Worm (Caenorhabditis elegans) whole organism, L3 larva: ENCODE data around the gene pst-2.

ENCODE experiments used
- R02D3.7 ChIP-seq: fragments of 150-350 bp; optimal IDR thresholded peaks from 2 replicates; lab custom pipeline; 2014; ENCODE audit warnings: missing biosample characterization, missing genetic modification characterization
- ZK546.5 ChIP-seq: sonication (generic microtip); optimal IDR thresholded peaks from 2 replicates; lab custom pipeline; 2017; ENCODE audit warnings: missing biosample characterization, missing genetic modification characterization
- aly-2 ChIP-seq: fragments of 150-350 bp; optimal IDR thresholded peaks from 2 replicates; lab custom pipeline; 2014; ENCODE audit warnings: missing biosample characterization, missing genetic modification characterization
- ama-1 ChIP-seq: fragments of 150-350 bp; optimal IDR thresholded peaks from 2 replicates; lab custom pipeline; 2018
- ceh-16 ChIP-seq: sonication (generic microtip); optimal IDR thresholded peaks from 2 replicates; lab custom pipeline; 2017; ENCODE audit warnings: missing biosample characterization, missing genetic modification characterization
- ceh-28 ChIP-seq: fragments of 150-350 bp; optimal IDR thresholded peaks from 2 replicates; lab custom pipeline; 2014; ENCODE audit warnings: missing biosample characterization, missing genetic modification reagents, missing genetic modification characterization
- ceh-82 ChIP-seq: fragments of 150-350 bp; optimal IDR thresholded peaks from 2 replicates; lab custom pipeline; 2014; ENCODE audit warnings: missing biosample characterization, missing genetic modification characterization
- egl-27 ChIP-seq: sonication (generic microtip); optimal IDR thresholded peaks from 4 replicates; lab custom pipeline; 2017; ENCODE audit warnings: missing biosample characterization, missing genetic modification reagents, missing genetic modification characterization
- egl-5 ChIP-seq: fragments of 150-350 bp; optimal IDR thresholded peaks from 2 replicates; lab custom pipeline; 2017; ENCODE audit warnings: missing biosample characterization, missing genetic modification reagents, missing genetic modification characterization, inconsistent platforms
- elt-1 ChIP-seq: fragments of 150-350 bp; optimal IDR thresholded peaks from 2 replicates; lab custom pipeline; 2014; ENCODE audit warnings: missing biosample characterization, missing genetic modification characterization
- elt-2 ChIP-seq: sonication (generic microtip); optimal IDR thresholded peaks from 2 replicates; lab custom pipeline; 2016; ENCODE audit warnings: missing genetic modification reagents, mild to moderate bottlenecking, missing genetic modification characterization, missing compliant biosample characterization
- elt-3 ChIP-seq, 3 experiments: fragments of 150-350 bp in 1 of 3; sonication (generic microtip) in 2 of 3; optimal IDR thresholded peaks; 2 replicates in 2 of 3; 4 replicates in 1 of 3; lab custom pipeline; 2014 to 2017; ENCODE audit warnings: missing biosample characterization in 3 of 3, missing genetic modification characterization in 3 of 3
- fkh-10 ChIP-seq: sonication (generic microtip); optimal IDR thresholded peaks from 2 replicates; lab custom pipeline; 2017; ENCODE audit warnings: missing biosample characterization, missing genetic modification reagents, missing genetic modification characterization
- fkh-2 ChIP-seq: fragments of 150-350 bp; optimal IDR thresholded peaks from 2 replicates; lab custom pipeline; 2014; ENCODE audit warnings: missing biosample characterization, missing genetic modification reagents, missing genetic modification characterization
- fos-1 ChIP-seq: fragments of 150-350 bp; optimal IDR thresholded peaks from 2 replicates; lab custom pipeline; 2014; ENCODE audit warnings: missing biosample characterization, missing genetic modification characterization
- hmg-11 ChIP-seq: sonication (generic microtip); optimal IDR thresholded peaks from 2 replicates; lab custom pipeline; 2016; ENCODE audit warnings: missing genetic modification characterization, missing compliant biosample characterization
- jun-1 ChIP-seq: fragments of 150-350 bp; optimal IDR thresholded peaks from 2 replicates; lab custom pipeline; 2014; ENCODE audit warnings: missing biosample characterization, missing genetic modification reagents, missing genetic modification characterization
- lin-15B ChIP-seq: fragments of 150-350 bp; optimal IDR thresholded peaks from 2 replicates; lab custom pipeline; 2014; ENCODE audit warnings: missing biosample characterization, missing genetic modification characterization
- lin-39 ChIP-seq: fragments of 150-350 bp; optimal IDR thresholded peaks from 2 replicates; lab custom pipeline; 2018; ENCODE audit warnings: missing biosample characterization, missing genetic modification reagents, missing genetic modification characterization
- lsy-12 ChIP-seq: sonication (generic microtip); optimal IDR thresholded peaks from 2 replicates; lab custom pipeline; 2016; ENCODE audit warnings: mild to moderate bottlenecking, missing genetic modification characterization, missing compliant biosample characterization
- nfya-1 ChIP-seq: sonication (generic microtip); optimal IDR thresholded peaks from 2 replicates; lab custom pipeline; 2017; ENCODE audit warnings: missing genetic modification characterization, mild to moderate bottlenecking, missing compliant biosample characterization, antibody characterized with exemption, moderate library complexity; ENCODE audit not compliant: insufficient read depth
- nhr-11 ChIP-seq: fragments of 150-350 bp; optimal IDR thresholded peaks from 2 replicates; lab custom pipeline; 2014; ENCODE audit warnings: missing biosample characterization, missing genetic modification characterization
- nhr-12 ChIP-seq: fragments of 150-350 bp; optimal IDR thresholded peaks from 2 replicates; lab custom pipeline; 2014; ENCODE audit warnings: missing biosample characterization, missing genetic modification characterization
- nhr-23 ChIP-seq: fragments of 150-350 bp; optimal IDR thresholded peaks from 2 replicates; lab custom pipeline; 2014; ENCODE audit warnings: missing biosample characterization, missing genetic modification reagents, missing genetic modification characterization
- nhr-237 ChIP-seq: fragments of 150-350 bp; optimal IDR thresholded peaks from 2 replicates; lab custom pipeline; 2014; ENCODE audit warnings: missing biosample characterization, missing genetic modification characterization
- nhr-25 ChIP-seq: sonication (generic microtip); optimal IDR thresholded peaks from 2 replicates; lab custom pipeline; 2017; ENCODE audit warnings: missing biosample characterization, missing genetic modification characterization
- nhr-43 ChIP-seq: sonication (generic microtip); optimal IDR thresholded peaks from 2 replicates; lab custom pipeline; 2016; ENCODE audit warnings: mild to moderate bottlenecking, missing genetic modification characterization, missing compliant biosample characterization; ENCODE audit not compliant: poor library complexity, severe bottlenecking
- nhr-76 ChIP-seq: fragments of 150-350 bp; sonication (generic microtip); optimal IDR thresholded peaks from 5 replicates; lab custom pipeline; 2014; ENCODE audit warnings: missing biosample characterization, missing genetic modification characterization
- nhr-77 ChIP-seq: fragments of 150-350 bp; optimal IDR thresholded peaks from 2 replicates; lab custom pipeline; 2014; ENCODE audit warnings: missing biosample characterization, missing genetic modification characterization
- pha-4 ChIP-seq: fragments of 150-350 bp; optimal IDR thresholded peaks from 2 replicates; lab custom pipeline; 2014; ENCODE audit warnings: missing biosample characterization, missing genetic modification reagents, missing genetic modification characterization
- pqm-1 ChIP-seq: fragments of 150-350 bp; optimal IDR thresholded peaks from 2 replicates; lab custom pipeline; 2017; ENCODE audit warnings: missing biosample characterization, missing genetic modification characterization, inconsistent platforms
- sea-2 ChIP-seq: fragments of 150-350 bp; sonication (generic microtip); optimal IDR thresholded peaks from 4 replicates; lab custom pipeline; 2014; ENCODE audit warnings: missing biosample characterization, missing genetic modification reagents, missing genetic modification characterization
- skn-1 ChIP-seq: fragments of 150-350 bp; optimal IDR thresholded peaks from 2 replicates; lab custom pipeline; 2014; ENCODE audit warnings: missing biosample characterization, missing genetic modification characterization
- snpc-4 ChIP-seq: fragments of 150-350 bp; optimal IDR thresholded peaks from 2 replicates; lab custom pipeline; 2014; ENCODE audit warnings: missing biosample characterization, missing genetic modification characterization
- tbx-2 ChIP-seq: sonication (generic microtip); optimal IDR thresholded peaks from 2 replicates; lab custom pipeline; 2016; ENCODE audit warnings: mild to moderate bottlenecking, missing genetic modification characterization, missing compliant biosample characterization
- unc-62 ChIP-seq: fragments of 150-350 bp; sonication (generic microtip); optimal IDR thresholded peaks from 4 replicates; lab custom pipeline; 2014; ENCODE audit warnings: missing biosample characterization, missing genetic modification reagents, missing genetic modification characterization
- zag-1 ChIP-seq: fragments of 150-350 bp; optimal IDR thresholded peaks from 2 replicates; lab custom pipeline; 2014; ENCODE audit warnings: missing biosample characterization, missing genetic modification characterization
- ztf-11 ChIP-seq: fragments of 150-350 bp; optimal IDR thresholded peaks from 2 replicates; lab custom pipeline; 2014; ENCODE audit warnings: missing biosample characterization, missing genetic modification characterization
- ztf-4 ChIP-seq: fragments of 150-350 bp; optimal IDR thresholded peaks from 2 replicates; lab custom pipeline; 2014; ENCODE audit warnings: missing biosample characterization, missing genetic modification characterization

The pst-2 gene

ce11 chrIII:5720266-5721019 lies 40.2 kb downstream of the pst-2 start:
- no peak for TF ChIP-seq sea-2 (GFP tag; lab: Kevin White, UChicago)
- TF ChIP-seq elt-2 (tag; lab: Kevin White, UChicago): no peak
- no peak for TF ChIP-seq nhr-43
- TF ChIP-seq, all 47 proteins: peak for 0

- TF ChIP-seq unc-62 (GFP tag; lab: Kevin White, UChicago) (no peak), elt-3 (tag; optimal IDR thresholded peaks at IDR 0.05; lab: Kevin White, UChicago) (no peak), ZK546.5 (tag; lab: Kevin White, UChicago) (no peak), nhr-43 (no peak), ama-1 (no peak), skn-1 (tag; lab: Kevin White, UChicago) (no peak), nhr-237 (no peak), fos-1 (tag; lab: Kevin White, UChicago) (no peak), lsy-12 (no peak), nhr-25 (tag; lab: Kevin White, UChicago) (no peak), nhr-76 (tag; lab: Kevin White, UChicago) (no peak), nhr-11 (tag; lab: Kevin White, UChicago) (no peak), pqm-1 (tag; lab: Kevin White, UChicago) (no peak), lin-39 (tag; lab: Kevin White, UChicago) (no peak), nhr-12 (tag; lab: Kevin White, UChicago) (no peak)
Measured at ce11 chrIII:5721488-5721887, 41.3 kb downstream of the pst-2 start.

DNA sequence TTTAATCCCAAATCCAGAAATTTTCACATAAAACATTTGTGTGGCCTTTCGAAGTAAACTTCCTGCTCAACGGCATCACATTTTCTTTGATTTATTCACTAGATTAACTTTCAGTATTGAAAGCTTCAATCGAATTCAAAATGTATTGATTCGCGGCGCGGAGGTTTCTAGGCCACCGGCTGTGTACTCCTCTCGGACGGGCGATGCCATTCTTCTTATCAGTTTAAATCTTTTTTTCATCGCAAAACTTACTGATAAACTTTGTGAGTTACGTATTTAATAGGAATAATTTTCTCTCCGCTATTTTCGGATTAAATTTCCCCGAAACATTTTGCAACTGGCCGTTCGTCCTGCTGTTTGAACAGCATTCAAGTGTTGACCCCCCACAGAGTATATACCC lies 41.7 kb downstream of the pst-2 start:
- TF ChIP-seq ztf-11: no peak
- TF ChIP-seq aly-2 (tag; lab: Kevin White, UChicago): no peak
- TF ChIP-seq nfya-1 (tag; lab: Kevin White, UChicago): no peak
- peak; percentile 74 for TF ChIP-seq nhr-23 (tag; lab: Kevin White, UChicago)
- TF ChIP-seq nhr-77 (tag; lab: Kevin White, UChicago): no peak
- TF ChIP-seq tbx-2 (tag; lab: Kevin White, UChicago): no peak
- TF ChIP-seq hmg-11 (tag; lab: Kevin White, UChicago): peak; percentile 41
- peak; percentile 87 for TF ChIP-seq pqm-1 (tag; lab: Kevin White, UChicago)
- TF ChIP-seq lin-15B: peak; percentile 52
- peak; percentile 79 for TF ChIP-seq ceh-28 (tag; lab: Kevin White, UChicago)
- TF ChIP-seq jun-1: peak; percentile 22
- TF ChIP-seq elt-1: peak; percentile 50
- peak; percentile 83 for TF ChIP-seq lsy-12
- no peak for TF ChIP-seq nhr-76 (tag; lab: Kevin White, UChicago)
- no peak for TF ChIP-seq egl-27 (tag; lab: Kevin White, UChicago)
- peak; percentile 85 for TF ChIP-seq snpc-4 (tag; lab: Kevin White, UChicago)
- no peak for TF ChIP-seq lin-39 (tag; lab: Kevin White, UChicago)
- TF ChIP-seq ceh-16 (tag; lab: Kevin White, UChicago): no peak
- TF ChIP-seq ztf-4 (tag; lab: Kevin White, UChicago): no peak
- no peak for TF ChIP-seq ceh-82 (tag; lab: Kevin White, UChicago)
- TF ChIP-seq elt-2 (tag; lab: Kevin White, UChicago): peak; percentile 91
- TF ChIP-seq nhr-25 (tag; lab: Kevin White, UChicago): peak; percentile 24
- TF ChIP-seq nhr-43: peak; percentile 90
- peak; percentile 42 for TF ChIP-seq R02D3.7 (tag; lab: Kevin White, UChicago)
- TF ChIP-seq fkh-10 (GFP tag; lab: Kevin White, UChicago): no peak
- TF ChIP-seq sea-2 (GFP tag; lab: Kevin White, UChicago): no peak
- peak; percentile 54 for TF ChIP-seq pha-4 (tag; lab: Kevin White, UChicago)

DNA sequence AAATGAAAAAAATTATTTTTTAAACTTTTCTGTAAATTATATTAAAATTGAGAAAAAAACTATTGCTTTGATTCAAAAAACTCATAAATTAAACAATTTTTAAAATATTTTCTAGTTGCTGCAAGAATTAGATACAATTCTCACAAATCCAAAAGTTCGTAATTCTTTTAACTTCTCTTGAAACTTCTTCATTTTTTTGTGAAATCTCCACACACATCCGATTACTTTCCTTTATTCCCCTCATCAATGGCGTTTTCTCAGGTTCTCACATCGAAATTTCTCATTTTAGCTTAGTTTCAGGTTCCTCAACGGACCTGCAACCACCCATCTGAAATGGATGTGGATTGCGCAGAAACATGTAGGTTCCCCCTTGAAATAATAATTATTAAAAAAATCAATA lies 42.3 kb downstream of the pst-2 start, which contains the start of gene wrm-1:
Gene wrm-1 (plus strand): TSS at position 301 of the 400 bp plus-strand sequence.
- TF ChIP-seq fos-1 (tag; lab: Kevin White, UChicago) (no peak), nhr-77 (tag; lab: Kevin White, UChicago) (no peak), nhr-43 (no peak), ceh-28 (tag; lab: Kevin White, UChicago) (no peak), nhr-23 (tag; lab: Kevin White, UChicago) (no peak), zag-1 (no peak), egl-5 (tag; lab: Kevin White, UChicago) (no peak), fkh-2 (tag; lab: Kevin White, UChicago) (no peak), ztf-4 (tag; lab: Kevin White, UChicago) (no peak), aly-2 (tag; lab: Kevin White, UChicago) (no peak), elt-1 (no peak), sea-2 (GFP tag; lab: Kevin White, UChicago) (no peak), nhr-76 (tag; lab: Kevin White, UChicago) (no peak), jun-1 (no peak)
